Worm (Caenorhabditis elegans) whole organism, mixed stage, embryonic: ENCODE data around the gene ZK616.8.

ENCODE experiments used
- M03D4.4 ChIP-seq: sonication (generic microtip); optimal IDR thresholded peaks from 2 replicates; lab custom pipeline; 2017; ENCODE audit warnings: mild to moderate bottlenecking, missing genetic modification characterization, missing compliant biosample characterization
- bed-3 ChIP-seq: fragments of 200-800 bp; sonication (Bioruptor generic); optimal IDR thresholded peaks from 3 replicates; lab custom pipeline; 2018; ENCODE audit warnings: mild to moderate bottlenecking, missing genetic modification characterization, moderate library complexity, missing compliant biosample characterization
- blmp-1 ChIP-seq: fragments of 150-350 bp; optimal IDR thresholded peaks from 2 replicates; lab custom pipeline; 2014; ENCODE audit warnings: missing biosample characterization, missing genetic modification characterization
- ceh-39 ChIP-seq: fragments of 150-350 bp; optimal IDR thresholded peaks from 2 replicates; lab custom pipeline; 2014; ENCODE audit warnings: missing biosample characterization, missing genetic modification characterization
- ceh-43 ChIP-seq: fragments of 200-800 bp; sonication (Bioruptor generic); optimal IDR thresholded peaks from 2 replicates; lab custom pipeline; 2018; ENCODE audit warnings: mild to moderate bottlenecking, missing genetic modification characterization, moderate library complexity, missing compliant biosample characterization
- ceh-83 ChIP-seq: fragments of 200-800 bp; sonication (Bioruptor generic); optimal IDR thresholded peaks from 2 replicates; lab custom pipeline; 2018; ENCODE audit warnings: mild to moderate bottlenecking, missing genetic modification characterization, missing compliant biosample characterization
- ces-1 ChIP-seq: fragments of 150-350 bp; optimal IDR thresholded peaks from 2 replicates; lab custom pipeline; 2014; ENCODE audit warnings: missing biosample characterization, missing genetic modification reagents, missing genetic modification characterization
- cnd-1 ChIP-seq: fragments of 200-800 bp; sonication (Bioruptor generic); optimal IDR thresholded peaks from 2 replicates; lab custom pipeline; 2018; ENCODE audit warnings: mild to moderate bottlenecking, missing genetic modification characterization, missing compliant biosample characterization
- elt-1 ChIP-seq: sonication (generic microtip); optimal IDR thresholded peaks from 2 replicates; lab custom pipeline; 2017; ENCODE audit warnings: missing genetic modification characterization, mild to moderate bottlenecking, missing compliant biosample characterization, antibody characterized with exemption, moderate library complexity, borderline replicate concordance; ENCODE audit not compliant: insufficient read depth
- elt-3 ChIP-seq: fragments of 150-350 bp; optimal IDR thresholded peaks from 2 replicates; lab custom pipeline; 2014; ENCODE audit warnings: missing biosample characterization, missing genetic modification characterization
- flh-1 ChIP-seq: fragments of 200-800 bp; sonication (Bioruptor generic); optimal IDR thresholded peaks from 2 replicates; lab custom pipeline; 2018; ENCODE audit warnings: mild to moderate bottlenecking, missing genetic modification characterization, moderate library complexity, missing compliant biosample characterization
- hlh-1 ChIP-seq: fragments of 150-350 bp; optimal IDR thresholded peaks from 2 replicates; lab custom pipeline; 2014; ENCODE audit warnings: missing biosample characterization, missing genetic modification reagents, missing genetic modification characterization
- lin-13 ChIP-seq: fragments of 150-350 bp; optimal IDR thresholded peaks from 2 replicates; lab custom pipeline; 2014; ENCODE audit warnings: missing biosample characterization, missing genetic modification characterization
- lin-32 ChIP-seq: fragments of 200-800 bp; sonication (Bioruptor generic); optimal IDR thresholded peaks from 2 replicates; lab custom pipeline; 2018; ENCODE audit warnings: mild to moderate bottlenecking, missing genetic modification characterization, missing compliant biosample characterization
- lsy-2 ChIP-seq: fragments of 150-350 bp; optimal IDR thresholded peaks from 2 replicates; lab custom pipeline; 2014; ENCODE audit warnings: missing biosample characterization, missing genetic modification characterization
- mab-5 ChIP-seq: fragments of 150-350 bp; optimal IDR thresholded peaks from 2 replicates; lab custom pipeline; 2014; ENCODE audit warnings: missing biosample characterization, missing genetic modification characterization
- mep-1 ChIP-seq: fragments of 150-350 bp; optimal IDR thresholded peaks from 2 replicates; lab custom pipeline; 2017; ENCODE audit warnings: missing biosample characterization, missing genetic modification reagents, missing genetic modification characterization, inconsistent platforms
- mls-2 ChIP-seq: sonication (generic microtip); optimal IDR thresholded peaks from 2 replicates; lab custom pipeline; 2016; ENCODE audit warnings: mild to moderate bottlenecking, missing genetic modification characterization, moderate library complexity, missing compliant biosample characterization
- nhr-12 ChIP-seq: fragments of 150-350 bp; optimal IDR thresholded peaks from 2 replicates; lab custom pipeline; 2014; ENCODE audit warnings: missing biosample characterization, missing genetic modification characterization
- nhr-2 ChIP-seq: fragments of 150-350 bp; optimal IDR thresholded peaks from 2 replicates; lab custom pipeline; 2014; ENCODE audit warnings: missing biosample characterization, missing genetic modification characterization
- nhr-237 ChIP-seq: fragments of 150-350 bp; optimal IDR thresholded peaks from 2 replicates; lab custom pipeline; 2014; ENCODE audit warnings: missing biosample characterization, missing genetic modification characterization
- nhr-28 ChIP-seq: fragments of 150-350 bp; optimal IDR thresholded peaks from 2 replicates; lab custom pipeline; 2014; ENCODE audit warnings: missing biosample characterization, missing genetic modification characterization
- nhr-76 ChIP-seq: sonication (generic microtip); optimal IDR thresholded peaks from 2 replicates; lab custom pipeline; 2017; ENCODE audit warnings: missing biosample characterization, missing genetic modification characterization
- pha-4 ChIP-seq: fragments of 150-350 bp; optimal IDR thresholded peaks from 2 replicates; lab custom pipeline; 2018; ENCODE audit warnings: missing biosample characterization, missing genetic modification reagents, missing genetic modification characterization
- sem-2 ChIP-seq: fragments of 200-800 bp; sonication (Bioruptor generic); optimal IDR thresholded peaks from 2 replicates; lab custom pipeline; 2018; ENCODE audit warnings: mild to moderate bottlenecking, missing genetic modification characterization, missing compliant biosample characterization
- snpc-4 ChIP-seq: fragments of 150-350 bp; optimal IDR thresholded peaks from 2 replicates; lab custom pipeline; 2014; ENCODE audit warnings: missing biosample characterization, missing genetic modification characterization
- sptf-1 ChIP-seq: sonication (generic microtip); optimal IDR thresholded peaks from 2 replicates; lab custom pipeline; 2017; ENCODE audit warnings: mild to moderate bottlenecking, missing genetic modification characterization, moderate library complexity, missing compliant biosample characterization
- tbx-8 ChIP-seq: fragments of 200-800 bp; sonication (Bioruptor generic); optimal IDR thresholded peaks from 2 replicates; lab custom pipeline; 2018; ENCODE audit warnings: mild to moderate bottlenecking, missing genetic modification characterization, moderate library complexity, missing compliant biosample characterization
- unc-62 ChIP-seq: fragments of 150-350 bp; optimal IDR thresholded peaks from 2 replicates; lab custom pipeline; 2014; ENCODE audit warnings: missing biosample characterization, missing genetic modification reagents, missing genetic modification characterization
- zip-8 ChIP-seq: fragments of 150-350 bp; optimal IDR thresholded peaks from 2 replicates; lab custom pipeline; 2014; ENCODE audit warnings: missing biosample characterization, missing genetic modification characterization
- ztf-11 ChIP-seq: fragments of 150-350 bp; optimal IDR thresholded peaks from 2 replicates; lab custom pipeline; 2014; ENCODE audit warnings: missing biosample characterization, missing genetic modification characterization

ZK616.8 gene

DNA sequence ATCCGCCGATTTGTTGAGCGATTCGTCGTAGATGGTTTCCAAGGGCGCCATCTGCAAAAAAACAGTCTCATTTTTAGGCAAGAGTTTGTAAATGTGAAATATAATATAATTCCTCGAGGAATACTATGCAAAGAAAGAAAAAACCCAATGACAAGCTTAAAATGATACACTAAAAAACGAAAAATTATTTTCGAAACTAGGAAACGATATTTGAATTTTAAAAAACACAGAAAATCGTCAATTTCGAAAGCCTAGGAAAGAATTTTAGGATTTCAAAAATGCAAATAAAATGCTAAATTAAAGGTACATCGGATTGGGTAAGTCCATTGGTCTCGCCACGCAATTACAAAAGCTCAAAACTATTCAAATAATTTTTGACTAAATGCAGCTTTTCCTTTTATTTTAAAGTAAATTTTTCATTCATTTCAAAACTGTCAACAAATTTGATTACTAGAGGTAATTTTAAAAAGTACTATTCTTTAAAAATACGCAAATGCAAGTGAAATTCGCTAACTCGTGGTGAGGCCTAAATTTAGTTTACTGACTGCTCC, 20.4 kb downstream of the ZK616.8 start, which contains the start of the genes htp-1 and ZK616.5:
TSS of gene htp-1 (minus strand) at position 51 of the 551 bp plus-strand sequence.
TSS of gene ZK616.5 (plus strand) at position 423 of the 551 bp plus-strand sequence.
- TF ChIP-seq nhr-28 (tag; lab: Kevin White, UChicago) = no peak
- no peak for TF ChIP-seq lin-32
- TF ChIP-seq elt-1 (tag; lab: Kevin White, UChicago) = no peak
- TF ChIP-seq sptf-1 (tag; lab: Kevin White, UChicago) = no peak
- no peak for TF ChIP-seq bed-3 (GFP tag; lab: Kevin White, UChicago)
- TF ChIP-seq sem-2 (GFP tag; lab: Kevin White, UChicago) = no peak
- TF ChIP-seq tbx-8 (GFP tag; lab: Kevin White, UChicago) = no peak
- no peak for TF ChIP-seq nhr-12 (tag; lab: Kevin White, UChicago)

DNA sequence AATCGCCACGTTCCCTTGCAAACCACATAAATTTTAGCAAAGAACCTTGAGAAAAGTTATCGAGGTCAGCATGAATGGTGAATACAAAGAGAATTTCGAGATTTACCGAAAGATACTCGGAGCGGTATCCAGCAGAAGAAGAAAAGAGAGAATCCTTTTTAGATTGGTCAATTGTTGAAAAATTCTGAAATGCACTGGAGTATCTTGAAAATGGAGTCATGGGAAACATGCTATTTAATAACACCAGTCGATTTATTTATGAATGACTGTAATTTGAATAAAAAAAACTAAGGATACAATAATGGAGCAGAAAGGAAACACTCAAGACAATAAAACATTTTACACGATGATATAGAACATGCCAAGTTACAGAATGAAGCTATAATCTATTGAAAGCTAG, 22.0 kb downstream of the ZK616.8 start:
- TF ChIP-seq ces-1 (GFP tag; lab: Kevin White, UChicago) (no peak), snpc-4 (tag; lab: Kevin White, UChicago) (no peak), lin-32 (no peak), ceh-43 (no peak), nhr-12 (tag; lab: Kevin White, UChicago) (no peak), ceh-39 (tag; lab: Kevin White, UChicago) (no peak), nhr-237 (tag; lab: Kevin White, UChicago) (no peak), blmp-1 (tag; lab: Kevin White, UChicago) (no peak), elt-3 (tag; lab: Kevin White, UChicago) (no peak), mep-1 (tag; lab: Kevin White, UChicago) (no peak), cnd-1 (tag; lab: Kevin White, UChicago) (no peak), mab-5 (tag; lab: Kevin White, UChicago) (no peak), nhr-76 (tag; lab: Kevin White, UChicago) (no peak), ceh-83 (GFP tag; lab: Kevin White, UChicago) (no peak), unc-62 (no peak)

DNA sequence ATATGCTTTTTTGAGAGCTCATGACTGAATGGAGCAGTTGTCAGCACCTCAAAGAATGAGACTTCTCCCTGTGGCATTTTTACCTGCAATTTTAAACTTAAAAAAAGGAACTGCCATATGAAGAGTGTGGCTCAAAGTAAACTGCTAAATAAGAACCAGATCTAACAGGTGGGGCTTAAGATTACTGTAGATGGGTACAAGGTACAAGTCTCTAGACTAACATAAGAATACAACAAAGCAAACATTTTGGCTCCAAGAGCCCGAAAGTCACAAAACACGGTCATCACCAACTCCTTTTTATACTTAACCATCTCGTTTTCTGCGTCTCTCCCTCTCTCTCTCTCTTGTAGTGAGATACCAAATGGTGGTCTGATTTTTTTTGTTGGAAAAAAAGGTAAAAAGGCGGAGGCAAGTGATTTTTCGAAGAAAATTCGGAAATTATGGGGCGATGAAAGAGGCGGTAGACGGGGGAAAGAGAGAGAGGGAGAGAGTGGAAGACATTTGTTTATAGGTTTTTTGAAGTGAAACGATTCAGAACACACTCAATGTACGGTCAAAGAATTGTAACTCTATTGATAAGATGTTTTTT, 23.4 kb downstream of the ZK616.8 start, which contains the start of gene elo-6:
TSS of gene elo-6 (minus strand) at position 83 of the 589 bp plus-strand sequence.
- TF ChIP-seq ztf-11 (no peak), nhr-76 (tag; lab: Kevin White, UChicago) (no peak), elt-3 (tag; lab: Kevin White, UChicago) (no peak), lin-13 (no peak), hlh-1 (tag; lab: Kevin White, UChicago) (no peak), snpc-4 (tag; lab: Kevin White, UChicago) (no peak), mls-2 (no peak)
- TF ChIP-seq, all 35 proteins: peak for 0

DNA sequence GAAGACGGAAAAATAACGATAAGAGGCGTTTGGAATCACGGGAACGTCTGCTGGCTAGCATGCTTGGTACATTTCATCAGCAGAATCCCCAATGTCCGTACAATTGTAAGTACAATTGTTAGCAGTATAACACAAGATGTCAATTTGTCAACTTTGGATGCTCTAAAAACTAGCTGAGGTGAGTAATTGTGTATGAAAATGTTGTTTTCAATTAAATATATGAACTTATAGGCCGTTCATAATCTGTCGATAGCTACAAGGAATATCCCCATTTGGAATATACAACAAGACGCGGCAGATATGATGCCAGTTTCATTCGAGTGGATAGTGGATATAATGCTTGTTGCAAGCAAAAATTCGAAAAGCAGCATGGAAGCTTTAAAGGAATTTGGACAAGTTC, 27.0 kb downstream of the ZK616.8 start, which contains the start of gene F41H10.12:
TSS of gene F41H10.12 (plus strand) at position 301 of the 400 bp plus-strand sequence.
- TF ChIP-seq lin-32 (no peak), zip-8 (tag; lab: Kevin White, UChicago) (no peak), lsy-2 (tag; lab: Kevin White, UChicago) (no peak), tbx-8 (GFP tag; lab: Kevin White, UChicago) (no peak), ceh-43 (no peak)

DNA sequence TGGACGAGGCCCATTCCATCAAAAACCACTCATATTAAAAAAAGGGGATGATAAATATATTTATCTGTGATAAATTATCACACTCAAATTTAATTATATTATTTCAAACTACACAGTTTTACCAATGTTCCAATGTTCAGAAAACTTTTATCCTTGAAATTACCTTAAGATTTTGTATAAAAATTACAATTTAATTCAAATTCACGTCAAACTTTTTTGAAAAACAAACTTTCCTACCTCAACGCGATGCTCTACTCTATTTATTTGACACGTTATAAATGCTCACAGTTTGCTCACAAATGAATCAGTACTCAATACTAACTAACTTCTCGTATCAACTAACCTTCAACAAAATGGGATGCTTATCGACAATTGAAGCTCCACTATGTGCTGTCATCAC, 29.4 kb downstream of the ZK616.8 start, which contains the start of gene F41H10.1:
TSS of gene F41H10.1 (plus strand) at position 301 of the 400 bp plus-strand sequence.
- TF ChIP-seq nhr-2 (tag; lab: Kevin White, UChicago) (no peak), flh-1 (no peak)

DNA sequence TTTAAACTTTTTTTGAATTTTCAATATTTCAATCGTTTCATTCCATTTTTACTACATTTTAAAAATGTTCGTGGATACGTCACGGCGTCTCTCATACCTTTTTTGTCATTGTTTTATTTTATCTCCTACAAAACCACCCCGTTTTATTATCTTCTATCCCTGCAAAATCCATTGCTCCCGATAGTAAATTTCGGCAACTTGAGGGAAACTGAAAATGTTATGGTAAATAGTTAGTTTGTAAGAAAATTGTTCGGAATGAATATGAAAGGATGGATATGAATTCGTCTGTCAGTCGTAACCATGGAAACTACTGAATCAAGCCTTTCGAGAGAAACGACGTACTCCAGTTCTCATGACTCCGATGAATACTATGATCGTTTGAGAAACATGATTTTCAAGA, 30.7 kb downstream of the ZK616.8 start, which contains the start of gene F41H10.2:
TSS of gene F41H10.2 (plus strand) at position 301 of the 400 bp plus-strand sequence.
- TF ChIP-seq unc-62 (no peak), zip-8 (tag; lab: Kevin White, UChicago) (no peak), ztf-11 (no peak), ceh-83 (GFP tag; lab: Kevin White, UChicago) (no peak), snpc-4 (tag; lab: Kevin White, UChicago) (no peak), lin-13 (no peak), blmp-1 (tag; lab: Kevin White, UChicago) (no peak), nhr-12 (tag; lab: Kevin White, UChicago) (no peak), lin-32 (no peak), M03D4.4 (tag; lab: Kevin White, UChicago) (no peak), ceh-43 (no peak), mls-2 (no peak), mab-5 (tag; lab: Kevin White, UChicago) (no peak), ces-1 (GFP tag; lab: Kevin White, UChicago) (no peak), pha-4 (tag; lab: Kevin White, UChicago) (no peak), sem-2 (GFP tag; lab: Kevin White, UChicago) (no peak), nhr-76 (tag; lab: Kevin White, UChicago) (no peak), sptf-1 (tag; lab: Kevin White, UChicago) (no peak), elt-3 (tag; lab: Kevin White, UChicago) (no peak)
- TF ChIP-seq, all 35 proteins: peak for 0
